Worm (Caenorhabditis elegans) whole organism, midembryonic: ENCODE data around the gene ZC178.2.
"Not testable (repeated sequence)": the region's sequence is repeated elsewhere in the genome, so short reads cannot be mapped to it uniquely, and the experiment has no call there.

Experiments
- T22C8.4 ChIP-seq: fragments of 200-800 bp; sonication (Bioruptor generic); IDR thresholded peaks from 2 replicates; pipeline ENCODE4 v1.3.6; 2022; ENCODE audit warnings: missing genetic modification characterization, missing compliant biosample characterization
- klf-2 ChIP-seq: fragments of 200-800 bp; sonication (Bioruptor generic); conservative IDR thresholded peaks from 2 replicates; pipeline ENCODE4 v1.3.6; 2022; ENCODE audit warnings: missing genetic modification reagents, missing genetic modification characterization, missing compliant biosample characterization
- med-1 ChIP-seq: sonication (generic microtip); optimal IDR thresholded peaks from 2 replicates; lab custom pipeline; 2017; ENCODE audit warnings: missing genetic modification characterization, mild to moderate bottlenecking, missing compliant biosample characterization, antibody characterized with exemption, missing genetic modification reagents; ENCODE audit not compliant: insufficient read depth
- tab-1 ChIP-seq: fragments of 200-800 bp; sonication (Bioruptor generic); IDR thresholded peaks from 2 replicates; pipeline ENCODE4 v1.3.6; 2022; ENCODE audit warnings: missing genetic modification characterization, missing compliant biosample characterization

DNA sequence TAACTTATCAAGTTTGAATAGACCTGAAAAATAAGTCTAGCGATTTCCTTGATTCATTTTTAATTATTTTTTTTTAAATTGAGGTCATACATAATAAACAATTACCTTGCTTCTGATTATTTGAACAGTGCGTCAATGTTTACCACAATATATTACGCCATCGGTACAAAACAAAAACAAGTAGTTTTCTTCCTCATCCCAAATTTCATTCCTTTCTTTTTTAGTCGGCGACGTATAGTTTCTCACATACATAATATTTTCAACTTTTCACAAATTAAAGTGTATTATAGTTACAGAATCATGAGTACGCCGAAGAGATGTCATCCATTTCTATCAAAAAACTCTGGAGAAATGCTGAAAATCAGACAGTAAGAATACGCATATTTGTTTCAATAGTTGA lies 14.4 kb upstream of the ZC178.2 start, which contains the start of gene droe-8:
- not testable (repeated sequence) for TF ChIP-seq tab-1 (GFP tag; lab: Robert Waterston, UW); klf-2 (GFP tag; lab: Robert Waterston, UW); med-1 (GFP tag; lab: Kevin White, UChicago); T22C8.4 (GFP tag; lab: Robert Waterston, UW)
